Worm (Caenorhabditis elegans) whole organism, late embryonic: ENCODE measurements around the gene kqt-2.

Experiments
- C08G9.2 ChIP-seq: sonication (generic microtip); optimal IDR thresholded peaks from 2 replicates; lab custom pipeline; 2016; ENCODE audit warnings: mild to moderate bottlenecking, missing genetic modification characterization, moderate library complexity, missing compliant biosample characterization
- ceh-6 ChIP-seq: fragments of 200-800 bp; sonication (Bioruptor generic); optimal IDR thresholded peaks from 2 replicates; lab custom pipeline; 2018; ENCODE audit warnings: mild to moderate bottlenecking, missing genetic modification characterization, missing compliant biosample characterization
- ceh-9 ChIP-seq: sonication (generic microtip); optimal IDR thresholded peaks from 2 replicates; lab custom pipeline; 2016; ENCODE audit warnings: mild to moderate bottlenecking, missing genetic modification characterization, inconsistent platforms, missing compliant biosample characterization
- gmeb-2 ChIP-seq: sonication (generic microtip); optimal IDR thresholded peaks from 2 replicates; lab custom pipeline; 2016; ENCODE audit warnings: missing genetic modification characterization, inconsistent platforms, missing compliant biosample characterization
- nhr-11 ChIP-seq: fragments of 150-350 bp; optimal IDR thresholded peaks from 2 replicates; lab custom pipeline; 2014; ENCODE audit warnings: missing biosample characterization, missing genetic modification characterization
- odd-2 ChIP-seq: sonication (generic microtip); optimal IDR thresholded peaks from 2 replicates; lab custom pipeline; 2017; ENCODE audit warnings: antibody characterized with exemption, mild to moderate bottlenecking, missing genetic modification characterization, missing compliant biosample characterization
- pha-4 ChIP-seq: fragments of 150-350 bp; optimal IDR thresholded peaks from 2 replicates; lab custom pipeline; 2018; ENCODE audit warnings: missing biosample characterization, missing genetic modification reagents, missing genetic modification characterization
- pqm-1 ChIP-seq: sonication (generic microtip); optimal IDR thresholded peaks from 2 replicates; lab custom pipeline; 2016; ENCODE audit warnings: missing genetic modification characterization, missing compliant biosample characterization
- tbx-2 ChIP-seq: sonication (generic microtip); optimal IDR thresholded peaks from 2 replicates; lab custom pipeline; 2016; ENCODE audit warnings: missing genetic modification characterization, missing compliant biosample characterization
- unc-3 ChIP-seq, 2 experiments: fragments of 200-800 bp in 1 of 2; sonication (Bioruptor generic) in 1 of 2; sonication (generic microtip) in 1 of 2; conservative IDR thresholded peaks in 1 of 2; optimal IDR thresholded peaks in 1 of 2; 2 replicates each; pipeline versions ENCODE4 v1.3.6 to Lab custom; 2016 to 2022; ENCODE audit warnings: missing compliant biosample characterization in 2 of 2, missing genetic modification characterization in 2 of 2, missing genetic modification reagents in 1 of 2

- TF ChIP-seq pha-4 (no peak), ceh-6 (GFP tag; lab: Kevin White, UChicago) (no peak), gmeb-2 (tag; lab: Kevin White, UChicago) (no peak), tbx-2 (tag; lab: Kevin White, UChicago) (no peak), odd-2 (tag; lab: Kevin White, UChicago) (no peak), ceh-9 (tag; lab: Kevin White, UChicago) (no peak), unc-3 (GFP tag; conservative IDR thresholded peaks at IDR 0.05; lab: Robert Waterston, UW) (no peak), unc-3 (tag; optimal IDR thresholded peaks at IDR 0.05; lab: Kevin White, UChicago) (no peak), pqm-1 (tag; lab: Kevin White, UChicago) (no peak), C08G9.2 (tag; lab: Kevin White, UChicago) (no peak), nhr-11 (tag; lab: Kevin White, UChicago) (no peak)
Measured at ce11 chrX:8294586-8294985, 48.4 kb upstream of the kqt-2 start, which contains the start of gene R09F10.3.
